Worm (Caenorhabditis elegans) whole organism, L4 larva: ENCODE measurements around the gene T08D10.5.

Source experiments
- ces-1 ChIP-seq: fragments of 150-350 bp; sonication (generic microtip); optimal IDR thresholded peaks from 4 replicates; lab custom pipeline; 2014; ENCODE audit warnings: missing biosample characterization, missing genetic modification reagents, missing genetic modification characterization
- egl-27 ChIP-seq: sonication (generic microtip); optimal IDR thresholded peaks from 3 replicates; lab custom pipeline; 2017; ENCODE audit warnings: missing biosample characterization, missing genetic modification reagents, missing genetic modification characterization
- fos-1 ChIP-seq: fragments of 150-350 bp; optimal IDR thresholded peaks from 2 replicates; lab custom pipeline; 2014; ENCODE audit warnings: missing biosample characterization, missing genetic modification characterization
- mes-2 ChIP-seq: sonication (generic microtip); optimal IDR thresholded peaks from 2 replicates; lab custom pipeline; 2016; ENCODE audit warnings: missing genotype, mild to moderate bottlenecking, missing genetic modification characterization, missing compliant biosample characterization; ENCODE audit not compliant: poor library complexity, severe bottlenecking
- pha-4 ChIP-seq, 2 experiments: fragments of 150-350 bp in 1 of 2; fragments of 200-800 bp in 1 of 2; sonication (Bioruptor generic) in 1 of 2; IDR thresholded peaks in 1 of 2; optimal IDR thresholded peaks in 1 of 2; 2 replicates each; pipeline versions ENCODE4 v1.3.6 to Lab custom; 2014 to 2022; ENCODE audit warnings: missing genetic modification characterization in 2 of 2, missing genetic modification reagents in 2 of 2, missing biosample characterization in 1 of 2, missing compliant biosample characterization in 1 of 2
- php-3 ChIP-seq: fragments of 200-800 bp; sonication (Bioruptor generic); IDR thresholded peaks from 2 replicates; pipeline ENCODE4 v1.3.6; 2022; ENCODE audit warnings: missing genetic modification reagents, missing genetic modification characterization, missing compliant biosample characterization
- skn-1 ChIP-seq: fragments of 150-350 bp; optimal IDR thresholded peaks from 2 replicates; lab custom pipeline; 2014; ENCODE audit warnings: missing biosample characterization, missing genetic modification characterization

- TF ChIP-seq php-3 (no peak), fos-1 (tag; lab: Kevin White, UChicago) (no peak), ces-1 (GFP tag; lab: Kevin White, UChicago) (no peak), egl-27 (tag; lab: Kevin White, UChicago) (no peak), mes-2 (tag; lab: Kevin White, UChicago) (no peak), pha-4 (GFP tag; IDR thresholded peaks at IDR 0.05; lab: Robert Waterston, UW) (no peak), pha-4 (tag; optimal IDR thresholded peaks at IDR 0.05; lab: Kevin White, UChicago) (no peak), skn-1 (tag; lab: Kevin White, UChicago) (no peak)
These were observed 15.4 kb upstream of the T08D10.5 start, which contains the start of gene F55G7.3 for ce11 chrX:11941951-11942350.
